Worm (Caenorhabditis elegans) whole organism, L3 larva: Measurements from ENCODE around the gene dgtr-1.
A peak's percentile ranks its signal among the peaks of the same experiment; 100 is the strongest.

ENCODE experiments used
- R02D3.7 ChIP-seq: fragments of 150-350 bp; optimal IDR thresholded peaks from 2 replicates; lab custom pipeline; 2014; ENCODE audit warnings: missing biosample characterization, missing genetic modification characterization
- elt-2 ChIP-seq: sonication (generic microtip); optimal IDR thresholded peaks from 2 replicates; lab custom pipeline; 2016; ENCODE audit warnings: missing genetic modification reagents, mild to moderate bottlenecking, missing genetic modification characterization, missing compliant biosample characterization
- hmg-11 ChIP-seq: sonication (generic microtip); optimal IDR thresholded peaks from 2 replicates; lab custom pipeline; 2016; ENCODE audit warnings: missing genetic modification characterization, missing compliant biosample characterization
- pha-4 ChIP-seq: fragments of 150-350 bp; optimal IDR thresholded peaks from 2 replicates; lab custom pipeline; 2014; ENCODE audit warnings: missing biosample characterization, missing genetic modification reagents, missing genetic modification characterization

dgtr-1 gene

DNA sequence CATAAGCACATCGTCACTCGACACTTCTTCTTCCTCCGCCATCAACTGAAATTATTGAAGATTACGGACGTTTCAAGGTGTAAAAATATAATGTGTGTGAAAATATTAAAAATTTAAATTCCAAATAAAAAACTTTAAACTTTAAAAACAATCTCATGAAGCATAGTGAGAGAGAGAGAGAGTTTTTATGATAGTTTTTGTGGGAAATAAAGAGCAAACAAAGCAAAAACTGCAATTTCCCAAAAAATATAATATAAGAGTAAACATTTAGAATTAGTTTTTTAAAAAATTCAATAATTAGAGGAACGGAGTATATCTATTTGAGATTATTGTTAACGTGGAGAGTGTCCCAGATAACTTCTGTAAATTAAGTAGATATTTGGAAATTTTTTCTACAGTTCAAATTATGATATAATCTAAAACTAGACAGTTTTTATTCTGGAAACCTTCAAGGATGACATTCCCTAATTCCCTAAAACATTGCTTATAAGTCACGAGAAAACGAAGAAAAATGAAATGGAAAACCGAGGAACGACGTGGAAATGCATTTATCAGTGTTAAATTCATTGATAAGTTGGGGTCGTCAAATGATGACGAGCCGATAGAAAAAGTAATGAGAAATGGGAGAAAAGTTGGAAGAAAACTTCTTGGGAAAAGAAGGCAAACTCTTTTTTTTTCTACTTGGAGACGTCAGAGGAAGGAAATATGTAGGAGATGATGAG is 49.7 kb downstream of the dgtr-1 start, which contains the start of gene dre-1:
dre-1 (minus strand) TSS at position 51 of the 722 bp plus-strand sequence.
- TF ChIP-seq elt-2 (tag; lab: Kevin White, UChicago): peak; percentile 67
- TF ChIP-seq R02D3.7 (tag; lab: Kevin White, UChicago): no peak
- TF ChIP-seq pha-4 (tag; lab: Kevin White, UChicago): peak; percentile 3
- TF ChIP-seq hmg-11: no peak
